Fruit fly (Drosophila melanogaster): ENCODE data around the gene CG6959.

Gene CG6959

dm6 chr3R:11777058-11777457 is 92.2 kb downstream of the CG6959 start:
- TF ChIP-seq CTCF (optimal IDR thresholded peaks at IDR 0.05): no peak
- TF ChIP-seq CG8478 (optimal IDR thresholded peaks at IDR 0.05): no peak

- no peak for TF ChIP-seq CTCF (optimal IDR thresholded peaks at IDR 0.05)
- TF ChIP-seq CG8478 (optimal IDR thresholded peaks at IDR 0.05): no peak
Measured at dm6 chr3R:11776068-11776767, 93.0 kb downstream of the CG6959 start.

- TF ChIP-seq CTCF (optimal IDR thresholded peaks at IDR 0.05) (no peak), CG8478 (optimal IDR thresholded peaks at IDR 0.05) (no peak)
Measured at dm6 chr3R:11775207-11775606, 94.1 kb downstream of the CG6959 start.

DNA sequence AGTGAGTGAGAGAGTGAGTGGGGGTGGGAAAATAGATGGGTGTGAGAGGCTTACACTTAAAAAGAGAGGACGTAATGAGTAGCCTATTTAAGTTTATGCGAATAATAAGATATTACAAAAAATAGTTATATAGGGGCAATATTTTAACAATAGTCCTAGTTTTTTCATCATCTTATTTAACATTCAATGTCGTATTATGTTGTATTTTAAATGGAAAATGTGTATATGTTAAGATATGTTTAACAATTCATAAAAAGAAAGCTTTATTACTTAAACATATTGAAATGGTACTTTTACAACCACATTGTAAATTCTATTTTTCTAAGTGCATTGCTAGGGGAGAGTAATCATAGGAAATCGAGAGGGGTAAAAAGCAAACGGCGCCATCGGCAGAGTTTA is 95.3 kb downstream of the CG6959 start:
- TF ChIP-seq CG8478 (optimal IDR thresholded peaks at IDR 0.05) (no peak), CTCF (optimal IDR thresholded peaks at IDR 0.05) (no peak)

DNA sequence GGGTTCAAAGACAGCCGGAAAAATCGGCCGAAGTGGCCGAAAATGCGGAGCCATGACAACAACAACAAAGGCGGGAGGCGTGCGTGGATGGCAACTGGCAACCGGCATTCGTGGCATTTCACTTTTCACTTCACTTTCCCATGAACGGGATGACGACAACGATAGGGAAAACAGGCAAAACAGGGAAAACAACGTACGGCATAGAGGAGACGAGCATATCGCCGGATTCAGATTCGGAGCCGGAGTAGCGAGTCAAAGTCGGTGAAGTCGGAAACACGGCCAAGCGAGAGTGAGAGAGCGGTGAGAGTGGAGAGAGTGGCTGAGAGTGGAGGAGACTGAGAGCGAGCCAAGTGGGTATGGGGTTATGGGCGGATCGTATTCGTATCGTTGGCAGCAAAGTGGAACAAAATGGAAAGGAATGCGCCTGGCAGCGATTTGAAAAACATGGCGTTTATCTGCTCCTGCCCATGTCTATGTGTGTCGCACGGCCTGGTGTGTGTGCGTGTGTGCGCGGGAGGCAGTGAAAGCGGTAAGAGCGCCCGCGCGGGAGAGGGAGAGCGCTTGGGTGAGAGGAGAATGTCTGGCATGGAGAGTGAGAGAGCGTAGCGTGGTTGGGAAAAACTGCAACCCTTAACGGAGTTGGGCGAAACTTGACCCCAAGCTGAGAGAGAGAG is 95.8 kb downstream of the CG6959 start:
- TF ChIP-seq CTCF (optimal IDR thresholded peaks at IDR 0.05): no peak
- TF ChIP-seq CG8478 (optimal IDR thresholded peaks at IDR 0.05): no peak

Measured in S2 (cell line).